Worm (Caenorhabditis elegans): ENCODE data around the gene C44B12.9.

DNA sequence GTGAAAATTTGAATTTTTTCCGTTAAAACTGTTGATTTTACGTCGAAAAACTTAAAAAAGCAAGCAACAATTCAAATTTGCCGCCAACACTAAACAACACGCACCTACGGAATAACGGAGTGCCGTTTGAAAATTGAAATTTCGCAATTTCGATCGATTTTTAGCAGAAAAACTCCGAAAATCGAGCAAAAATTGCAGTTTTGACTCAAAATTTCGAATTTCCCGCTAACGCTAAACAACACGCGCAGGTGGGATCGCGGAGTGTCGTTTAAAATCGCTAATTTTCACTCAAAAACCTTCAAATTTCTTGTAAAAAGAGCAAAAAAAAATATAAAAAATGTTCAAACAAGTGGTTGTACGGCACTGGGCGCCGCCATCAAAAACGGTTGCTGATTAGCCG, 45.9 kb downstream of the C44B12.9 start:
- TF ChIP-seq ceh-39 (tag; optimal IDR thresholded peaks at IDR 0.05) (no peak), elt-3 (tag; optimal IDR thresholded peaks at IDR 0.05) (no peak), snpc-4 (tag; optimal IDR thresholded peaks at IDR 0.05) (no peak), lin-13 (tag; optimal IDR thresholded peaks at IDR 0.05) (no peak), nhr-237 (tag; optimal IDR thresholded peaks at IDR 0.05) (no peak), lin-32 (GFP tag; optimal IDR thresholded peaks at IDR 0.05) (no peak), ham-2 (GFP tag; optimal IDR thresholded peaks at IDR 0.05) (no peak), nhr-76 (tag; optimal IDR thresholded peaks at IDR 0.05) (no peak), unc-62 (GFP tag; optimal IDR thresholded peaks at IDR 0.05) (no peak), lsy-2 (tag; optimal IDR thresholded peaks at IDR 0.05) (no peak)
